Fruit fly (Drosophila melanogaster) whole organism, pupa: Measurements from ENCODE around the gene CG6015.

ENCODE experiments used
- CG12605 ChIP-seq: fragments of 200-800 bp; sonication (Bioruptor generic); IDR thresholded peaks from 2 replicates; pipeline ENCODE4 v1.3.6; 2022; ENCODE audit warnings: missing biosample characterization, missing genetic modification characterization
- CG4496 ChIP-seq: fragments of 200-800 bp; sonication (Bioruptor generic); IDR thresholded peaks from 3 replicates; pipeline ENCODE4 v1.3.6; 2022; ENCODE audit warnings: missing biosample characterization, missing genetic modification characterization
- D1 ChIP-seq: fragments of 200-800 bp; sonication (Bioruptor generic); optimal IDR thresholded peaks from 2 replicates; lab custom pipeline; 2018; ENCODE audit warnings: missing biosample characterization, mild to moderate bottlenecking, missing genetic modification characterization, moderate library complexity
- fd96Ca ChIP-seq: fragments of 200-800 bp; sonication (Bioruptor generic); IDR thresholded peaks from 3 replicates; pipeline ENCODE4 v1.3.6; 2022; ENCODE audit warnings: missing biosample characterization, missing genetic modification characterization
- rn ChIP-seq: fragments of 200-800 bp; sonication (Bioruptor generic); IDR thresholded peaks from 2 replicates; pipeline ENCODE4 v1.3.6; 2022; ENCODE audit warnings: missing biosample characterization, missing genetic modification characterization

DNA sequence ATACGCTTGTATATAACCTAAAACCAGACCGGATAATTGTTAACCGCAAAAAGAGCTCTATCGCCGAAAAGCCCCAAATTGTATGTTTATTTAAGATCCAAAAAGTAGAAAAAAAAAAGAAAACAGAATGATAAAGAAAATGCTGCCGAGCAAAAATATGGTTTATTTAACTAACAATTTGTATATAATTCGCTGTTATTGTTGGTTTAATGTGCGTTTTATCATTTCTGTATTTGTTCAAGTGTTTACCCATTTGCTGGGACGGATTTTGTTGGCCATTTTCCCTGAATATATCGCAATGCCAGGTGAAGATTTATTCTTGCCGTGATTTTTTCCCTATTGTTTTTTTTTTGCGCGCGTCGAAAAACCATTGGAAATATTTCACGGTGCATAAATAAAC, 23.0 kb upstream of the CG6015 start:
- TF ChIP-seq CG4496 (no peak), D1 (tag; lab: Kevin White, UChicago) (no peak), CG12605 (GFP tag; lab: Robert Waterston, UW) (no peak), fd96Ca (no peak), rn (GFP tag; lab: Robert Waterston, UW) (no peak)
